Worm (Caenorhabditis elegans) whole organism, L3 larva: ENCODE measurements around the gene cng-3.
A peak's percentile ranks its signal among the peaks of the same experiment; 100 is the strongest.

Source experiments
- R02D3.7 ChIP-seq: fragments of 150-350 bp; optimal IDR thresholded peaks from 2 replicates; lab custom pipeline; 2014; ENCODE audit warnings: missing biosample characterization, missing genetic modification characterization
- ZK546.5 ChIP-seq: sonication (generic microtip); optimal IDR thresholded peaks from 2 replicates; lab custom pipeline; 2017; ENCODE audit warnings: missing biosample characterization, missing genetic modification characterization
- aly-2 ChIP-seq: fragments of 150-350 bp; optimal IDR thresholded peaks from 2 replicates; lab custom pipeline; 2014; ENCODE audit warnings: missing biosample characterization, missing genetic modification characterization
- ama-1 ChIP-seq: fragments of 150-350 bp; optimal IDR thresholded peaks from 2 replicates; lab custom pipeline; 2018
- ceh-28 ChIP-seq: fragments of 150-350 bp; optimal IDR thresholded peaks from 2 replicates; lab custom pipeline; 2014; ENCODE audit warnings: missing biosample characterization, missing genetic modification reagents, missing genetic modification characterization
- ceh-82 ChIP-seq: fragments of 150-350 bp; optimal IDR thresholded peaks from 2 replicates; lab custom pipeline; 2014; ENCODE audit warnings: missing biosample characterization, missing genetic modification characterization
- ceh-9 ChIP-seq: sonication (generic microtip); optimal IDR thresholded peaks from 2 replicates; lab custom pipeline; 2018; ENCODE audit warnings: missing biosample characterization, missing genetic modification characterization
- daf-12 ChIP-seq: fragments of 150-350 bp; optimal IDR thresholded peaks from 2 replicates; lab custom pipeline; 2014; ENCODE audit warnings: missing biosample characterization, missing genetic modification reagents, missing genetic modification characterization
- egl-27 ChIP-seq: sonication (generic microtip); optimal IDR thresholded peaks from 4 replicates; lab custom pipeline; 2017; ENCODE audit warnings: missing biosample characterization, missing genetic modification reagents, missing genetic modification characterization
- elt-1 ChIP-seq: fragments of 150-350 bp; optimal IDR thresholded peaks from 2 replicates; lab custom pipeline; 2014; ENCODE audit warnings: missing biosample characterization, missing genetic modification characterization
- elt-2 ChIP-seq: sonication (generic microtip); optimal IDR thresholded peaks from 2 replicates; lab custom pipeline; 2016; ENCODE audit warnings: missing genetic modification reagents, mild to moderate bottlenecking, missing genetic modification characterization, missing compliant biosample characterization
- elt-3 ChIP-seq, 3 experiments: fragments of 150-350 bp in 1 of 3; sonication (generic microtip) in 2 of 3; optimal IDR thresholded peaks; 2 replicates in 2 of 3; 4 replicates in 1 of 3; lab custom pipeline; 2014 to 2017; ENCODE audit warnings: missing biosample characterization in 3 of 3, missing genetic modification characterization in 3 of 3
- eor-1 ChIP-seq, 2 experiments: fragments of 150-350 bp; optimal IDR thresholded peaks; 2 replicates each; lab custom pipeline; 2014 to 2018; ENCODE audit warnings: missing biosample characterization in 2 of 2, missing genetic modification characterization in 2 of 2
- fkh-10 ChIP-seq: sonication (generic microtip); optimal IDR thresholded peaks from 2 replicates; lab custom pipeline; 2017; ENCODE audit warnings: missing biosample characterization, missing genetic modification reagents, missing genetic modification characterization
- fkh-2 ChIP-seq: fragments of 150-350 bp; optimal IDR thresholded peaks from 2 replicates; lab custom pipeline; 2014; ENCODE audit warnings: missing biosample characterization, missing genetic modification reagents, missing genetic modification characterization
- jun-1 ChIP-seq: fragments of 150-350 bp; optimal IDR thresholded peaks from 2 replicates; lab custom pipeline; 2014; ENCODE audit warnings: missing biosample characterization, missing genetic modification reagents, missing genetic modification characterization
- lin-15B ChIP-seq: fragments of 150-350 bp; optimal IDR thresholded peaks from 2 replicates; lab custom pipeline; 2014; ENCODE audit warnings: missing biosample characterization, missing genetic modification characterization
- lin-39 ChIP-seq: fragments of 150-350 bp; optimal IDR thresholded peaks from 2 replicates; lab custom pipeline; 2018; ENCODE audit warnings: missing biosample characterization, missing genetic modification reagents, missing genetic modification characterization
- lsy-12 ChIP-seq: sonication (generic microtip); optimal IDR thresholded peaks from 2 replicates; lab custom pipeline; 2016; ENCODE audit warnings: mild to moderate bottlenecking, missing genetic modification characterization, missing compliant biosample characterization
- mdl-1 ChIP-seq: fragments of 150-350 bp; optimal IDR thresholded peaks from 2 replicates; lab custom pipeline; 2014; ENCODE audit warnings: missing biosample characterization, missing genetic modification characterization
- mml-1 ChIP-seq: fragments of 150-350 bp; sonication (generic microtip); optimal IDR thresholded peaks from 3 replicates; lab custom pipeline; 2014; ENCODE audit warnings: missing biosample characterization, missing genetic modification characterization
- nfya-1 ChIP-seq: sonication (generic microtip); optimal IDR thresholded peaks from 2 replicates; lab custom pipeline; 2017; ENCODE audit warnings: missing genetic modification characterization, mild to moderate bottlenecking, missing compliant biosample characterization, antibody characterized with exemption, moderate library complexity; ENCODE audit not compliant: insufficient read depth
- nhr-12 ChIP-seq: fragments of 150-350 bp; optimal IDR thresholded peaks from 2 replicates; lab custom pipeline; 2014; ENCODE audit warnings: missing biosample characterization, missing genetic modification characterization
- nhr-23 ChIP-seq: fragments of 150-350 bp; optimal IDR thresholded peaks from 2 replicates; lab custom pipeline; 2014; ENCODE audit warnings: missing biosample characterization, missing genetic modification reagents, missing genetic modification characterization
- nhr-237 ChIP-seq: fragments of 150-350 bp; optimal IDR thresholded peaks from 2 replicates; lab custom pipeline; 2014; ENCODE audit warnings: missing biosample characterization, missing genetic modification characterization
- nhr-25 ChIP-seq: sonication (generic microtip); optimal IDR thresholded peaks from 2 replicates; lab custom pipeline; 2017; ENCODE audit warnings: missing biosample characterization, missing genetic modification characterization
- nhr-28 ChIP-seq: fragments of 150-350 bp; optimal IDR thresholded peaks from 2 replicates; lab custom pipeline; 2014; ENCODE audit warnings: missing biosample characterization, missing genetic modification characterization
- nhr-43 ChIP-seq: sonication (generic microtip); optimal IDR thresholded peaks from 2 replicates; lab custom pipeline; 2016; ENCODE audit warnings: mild to moderate bottlenecking, missing genetic modification characterization, missing compliant biosample characterization; ENCODE audit not compliant: poor library complexity, severe bottlenecking
- nhr-67 ChIP-seq: fragments of 150-350 bp; optimal IDR thresholded peaks from 2 replicates; lab custom pipeline; 2014; ENCODE audit warnings: missing biosample characterization, missing genetic modification characterization
- nhr-76 ChIP-seq: fragments of 150-350 bp; sonication (generic microtip); optimal IDR thresholded peaks from 5 replicates; lab custom pipeline; 2014; ENCODE audit warnings: missing biosample characterization, missing genetic modification characterization
- nhr-77 ChIP-seq: fragments of 150-350 bp; optimal IDR thresholded peaks from 2 replicates; lab custom pipeline; 2014; ENCODE audit warnings: missing biosample characterization, missing genetic modification characterization
- pha-4 ChIP-seq: fragments of 150-350 bp; optimal IDR thresholded peaks from 2 replicates; lab custom pipeline; 2014; ENCODE audit warnings: missing biosample characterization, missing genetic modification reagents, missing genetic modification characterization
- pqm-1 ChIP-seq: fragments of 150-350 bp; optimal IDR thresholded peaks from 2 replicates; lab custom pipeline; 2017; ENCODE audit warnings: missing biosample characterization, missing genetic modification characterization, inconsistent platforms
- sea-2 ChIP-seq: fragments of 150-350 bp; sonication (generic microtip); optimal IDR thresholded peaks from 4 replicates; lab custom pipeline; 2014; ENCODE audit warnings: missing biosample characterization, missing genetic modification reagents, missing genetic modification characterization
- skn-1 ChIP-seq: fragments of 150-350 bp; optimal IDR thresholded peaks from 2 replicates; lab custom pipeline; 2014; ENCODE audit warnings: missing biosample characterization, missing genetic modification characterization
- snpc-4 ChIP-seq: fragments of 150-350 bp; optimal IDR thresholded peaks from 2 replicates; lab custom pipeline; 2014; ENCODE audit warnings: missing biosample characterization, missing genetic modification characterization
- tbx-2 ChIP-seq: sonication (generic microtip); optimal IDR thresholded peaks from 2 replicates; lab custom pipeline; 2016; ENCODE audit warnings: mild to moderate bottlenecking, missing genetic modification characterization, missing compliant biosample characterization
- unc-62 ChIP-seq: fragments of 150-350 bp; sonication (generic microtip); optimal IDR thresholded peaks from 4 replicates; lab custom pipeline; 2014; ENCODE audit warnings: missing biosample characterization, missing genetic modification reagents, missing genetic modification characterization
- zag-1 ChIP-seq: fragments of 150-350 bp; optimal IDR thresholded peaks from 2 replicates; lab custom pipeline; 2014; ENCODE audit warnings: missing biosample characterization, missing genetic modification characterization
- ztf-11 ChIP-seq: fragments of 150-350 bp; optimal IDR thresholded peaks from 2 replicates; lab custom pipeline; 2014; ENCODE audit warnings: missing biosample characterization, missing genetic modification characterization
- ztf-4 ChIP-seq: fragments of 150-350 bp; optimal IDR thresholded peaks from 2 replicates; lab custom pipeline; 2014; ENCODE audit warnings: missing biosample characterization, missing genetic modification characterization

The cng-3 gene

ce11 chrIV:9488315-9488714 lies 7.5 kb upstream of the cng-3 start, which contains the start of gene sru-1:
sru-1 (plus strand) TSS chrIV:9488615.
- TF ChIP-seq snpc-4 (tag; lab: Kevin White, UChicago) (no peak), unc-62 (GFP tag; lab: Kevin White, UChicago) (no peak), nhr-23 (tag; lab: Kevin White, UChicago) (no peak), daf-12 (tag; lab: Kevin White, UChicago) (no peak), elt-3 (tag; optimal IDR thresholded peaks at IDR 0.05; lab: Kevin White, UChicago) (no peak), ceh-9 (no peak)

- TF ChIP-seq nhr-237 (tag; lab: Kevin White, UChicago) (no peak), nhr-23 (tag; lab: Kevin White, UChicago) (no peak), nhr-76 (tag; lab: Kevin White, UChicago) (no peak)
- TF ChIP-seq, all 47 proteins: peak for 0
Observed at ce11 chrIV:9486779-9487178, 5.9 kb upstream of the cng-3 start.

ce11 chrIV:9485972-9486371 lies 5.1 kb upstream of the cng-3 start, which contains the start of gene sru-2:
sru-2 (plus strand) TSS chrIV:9486272.
- TF ChIP-seq nhr-237 (tag; lab: Kevin White, UChicago) (no peak), ztf-11 (tag; lab: Kevin White, UChicago) (no peak), nhr-43 (tag; lab: Kevin White, UChicago) (no peak), elt-2 (no peak), nfya-1 (tag; lab: Kevin White, UChicago) (no peak), sea-2 (GFP tag; lab: Kevin White, UChicago) (no peak), nhr-23 (tag; lab: Kevin White, UChicago) (no peak), pha-4 (no peak), eor-1 (tag; optimal IDR thresholded peaks at IDR 0.05; lab: Kevin White, UChicago) (no peak)

ce11 chrIV:9485040-9485439 lies 4.2 kb upstream of the cng-3 start, which contains the start of gene gadr-2:
gadr-2 (minus strand) TSS chrIV:9485140.
- TF ChIP-seq ZK546.5 (tag; lab: Kevin White, UChicago) (no peak), sea-2 (GFP tag; lab: Kevin White, UChicago) (no peak), lin-39 (tag; lab: Kevin White, UChicago) (no peak), egl-27 (tag; lab: Kevin White, UChicago) (no peak), fkh-10 (GFP tag; lab: Kevin White, UChicago) (no peak), tbx-2 (tag; lab: Kevin White, UChicago) (no peak), skn-1 (no peak), daf-12 (tag; lab: Kevin White, UChicago) (no peak), ceh-9 (no peak), lsy-12 (tag; lab: Kevin White, UChicago) (no peak), nhr-12 (tag; lab: Kevin White, UChicago) (no peak), nhr-77 (tag; lab: Kevin White, UChicago) (no peak), pqm-1 (tag; lab: Kevin White, UChicago) (no peak), pha-4 (no peak)

ce11 chrIV:9477135-9477928 lies 3.5 kb downstream of the cng-3 start, which contains the start of gene wrt-3:
wrt-3 (minus strand) TSS chrIV:9477456.
- TF ChIP-seq nhr-77 (tag; lab: Kevin White, UChicago) (no peak), aly-2 (tag; lab: Kevin White, UChicago) (no peak), mml-1 (tag; lab: Kevin White, UChicago) (no peak), tbx-2 (tag; lab: Kevin White, UChicago) (no peak), nhr-28 (tag; lab: Kevin White, UChicago) (no peak), pqm-1 (tag; lab: Kevin White, UChicago) (peak; percentile 46), ztf-4 (tag; lab: Kevin White, UChicago) (no peak), nhr-25 (peak; percentile 33), egl-27 (tag; lab: Kevin White, UChicago) (no peak), lin-39 (tag; lab: Kevin White, UChicago) (peak; percentile 65), jun-1 (peak; percentile 12), ceh-28 (no peak), lin-15B (tag; lab: Kevin White, UChicago) (no peak), zag-1 (tag; lab: Kevin White, UChicago) (no peak), ztf-11 (tag; lab: Kevin White, UChicago) (no peak), lsy-12 (tag; lab: Kevin White, UChicago) (peak; percentile 59), nfya-1 (tag; lab: Kevin White, UChicago) (no peak), ceh-82 (tag; lab: Kevin White, UChicago) (no peak), ZK546.5 (tag; lab: Kevin White, UChicago) (no peak), nhr-12 (tag; lab: Kevin White, UChicago) (no peak), elt-1 (tag; lab: Kevin White, UChicago) (no peak), nhr-23 (tag; lab: Kevin White, UChicago) (no peak), nhr-76 (tag; lab: Kevin White, UChicago) (no peak), mdl-1 (tag; lab: Kevin White, UChicago) (no peak), R02D3.7 (tag; lab: Kevin White, UChicago) (peak; percentile 4), nhr-67 (tag; lab: Kevin White, UChicago) (no peak), elt-2 (peak; percentile 46), pha-4 (no peak), ama-1 (lab: Kevin White, UChicago) (no peak), fkh-2 (tag; lab: Kevin White, UChicago) (no peak), nhr-43 (tag; lab: Kevin White, UChicago) (peak; percentile 89)
